Worm (Caenorhabditis elegans) whole organism, L3 larva: ENCODE data around the gene amt-1.

ENCODE experiments used
- ZK546.5 ChIP-seq: sonication (generic microtip); optimal IDR thresholded peaks from 2 replicates; lab custom pipeline; 2017; ENCODE audit warnings: missing biosample characterization, missing genetic modification characterization
- aly-2 ChIP-seq: fragments of 150-350 bp; optimal IDR thresholded peaks from 2 replicates; lab custom pipeline; 2014; ENCODE audit warnings: missing biosample characterization, missing genetic modification characterization
- ama-1 ChIP-seq: fragments of 150-350 bp; optimal IDR thresholded peaks from 2 replicates; lab custom pipeline; 2018
- ceh-16 ChIP-seq: sonication (generic microtip); optimal IDR thresholded peaks from 2 replicates; lab custom pipeline; 2017; ENCODE audit warnings: missing biosample characterization, missing genetic modification characterization
- ceh-28 ChIP-seq: fragments of 150-350 bp; optimal IDR thresholded peaks from 2 replicates; lab custom pipeline; 2014; ENCODE audit warnings: missing biosample characterization, missing genetic modification reagents, missing genetic modification characterization
- ceh-82 ChIP-seq: fragments of 150-350 bp; optimal IDR thresholded peaks from 2 replicates; lab custom pipeline; 2014; ENCODE audit warnings: missing biosample characterization, missing genetic modification characterization
- ceh-9 ChIP-seq: sonication (generic microtip); optimal IDR thresholded peaks from 2 replicates; lab custom pipeline; 2018; ENCODE audit warnings: missing biosample characterization, missing genetic modification characterization
- daf-12 ChIP-seq: fragments of 150-350 bp; optimal IDR thresholded peaks from 2 replicates; lab custom pipeline; 2014; ENCODE audit warnings: missing biosample characterization, missing genetic modification reagents, missing genetic modification characterization
- egl-27 ChIP-seq: sonication (generic microtip); optimal IDR thresholded peaks from 4 replicates; lab custom pipeline; 2017; ENCODE audit warnings: missing biosample characterization, missing genetic modification reagents, missing genetic modification characterization
- egl-5 ChIP-seq: fragments of 150-350 bp; optimal IDR thresholded peaks from 2 replicates; lab custom pipeline; 2017; ENCODE audit warnings: missing biosample characterization, missing genetic modification reagents, missing genetic modification characterization, inconsistent platforms
- elt-1 ChIP-seq: fragments of 150-350 bp; optimal IDR thresholded peaks from 2 replicates; lab custom pipeline; 2014; ENCODE audit warnings: missing biosample characterization, missing genetic modification characterization
- elt-2 ChIP-seq: sonication (generic microtip); optimal IDR thresholded peaks from 2 replicates; lab custom pipeline; 2016; ENCODE audit warnings: missing genetic modification reagents, mild to moderate bottlenecking, missing genetic modification characterization, missing compliant biosample characterization
- elt-3 ChIP-seq, 3 experiments: fragments of 150-350 bp in 1 of 3; sonication (generic microtip) in 2 of 3; optimal IDR thresholded peaks; 2 replicates in 2 of 3; 4 replicates in 1 of 3; lab custom pipeline; 2014 to 2017; ENCODE audit warnings: missing biosample characterization in 3 of 3, missing genetic modification characterization in 3 of 3
- fkh-2 ChIP-seq: fragments of 150-350 bp; optimal IDR thresholded peaks from 2 replicates; lab custom pipeline; 2014; ENCODE audit warnings: missing biosample characterization, missing genetic modification reagents, missing genetic modification characterization
- fos-1 ChIP-seq: fragments of 150-350 bp; optimal IDR thresholded peaks from 2 replicates; lab custom pipeline; 2014; ENCODE audit warnings: missing biosample characterization, missing genetic modification characterization
- hmg-11 ChIP-seq: sonication (generic microtip); optimal IDR thresholded peaks from 2 replicates; lab custom pipeline; 2016; ENCODE audit warnings: missing genetic modification characterization, missing compliant biosample characterization
- jun-1 ChIP-seq: fragments of 150-350 bp; optimal IDR thresholded peaks from 2 replicates; lab custom pipeline; 2014; ENCODE audit warnings: missing biosample characterization, missing genetic modification reagents, missing genetic modification characterization
- lin-15B ChIP-seq: fragments of 150-350 bp; optimal IDR thresholded peaks from 2 replicates; lab custom pipeline; 2014; ENCODE audit warnings: missing biosample characterization, missing genetic modification characterization
- lin-39 ChIP-seq: fragments of 150-350 bp; optimal IDR thresholded peaks from 2 replicates; lab custom pipeline; 2018; ENCODE audit warnings: missing biosample characterization, missing genetic modification reagents, missing genetic modification characterization
- lsy-12 ChIP-seq: sonication (generic microtip); optimal IDR thresholded peaks from 2 replicates; lab custom pipeline; 2016; ENCODE audit warnings: mild to moderate bottlenecking, missing genetic modification characterization, missing compliant biosample characterization
- mdl-1 ChIP-seq: fragments of 150-350 bp; optimal IDR thresholded peaks from 2 replicates; lab custom pipeline; 2014; ENCODE audit warnings: missing biosample characterization, missing genetic modification characterization
- mml-1 ChIP-seq: fragments of 150-350 bp; sonication (generic microtip); optimal IDR thresholded peaks from 3 replicates; lab custom pipeline; 2014; ENCODE audit warnings: missing biosample characterization, missing genetic modification characterization
- nfya-1 ChIP-seq: sonication (generic microtip); optimal IDR thresholded peaks from 2 replicates; lab custom pipeline; 2017; ENCODE audit warnings: missing genetic modification characterization, mild to moderate bottlenecking, missing compliant biosample characterization, antibody characterized with exemption, moderate library complexity; ENCODE audit not compliant: insufficient read depth
- nhr-12 ChIP-seq: fragments of 150-350 bp; optimal IDR thresholded peaks from 2 replicates; lab custom pipeline; 2014; ENCODE audit warnings: missing biosample characterization, missing genetic modification characterization
- nhr-23 ChIP-seq: fragments of 150-350 bp; optimal IDR thresholded peaks from 2 replicates; lab custom pipeline; 2014; ENCODE audit warnings: missing biosample characterization, missing genetic modification reagents, missing genetic modification characterization
- nhr-237 ChIP-seq: fragments of 150-350 bp; optimal IDR thresholded peaks from 2 replicates; lab custom pipeline; 2014; ENCODE audit warnings: missing biosample characterization, missing genetic modification characterization
- nhr-25 ChIP-seq: sonication (generic microtip); optimal IDR thresholded peaks from 2 replicates; lab custom pipeline; 2017; ENCODE audit warnings: missing biosample characterization, missing genetic modification characterization
- nhr-28 ChIP-seq: fragments of 150-350 bp; optimal IDR thresholded peaks from 2 replicates; lab custom pipeline; 2014; ENCODE audit warnings: missing biosample characterization, missing genetic modification characterization
- nhr-43 ChIP-seq: sonication (generic microtip); optimal IDR thresholded peaks from 2 replicates; lab custom pipeline; 2016; ENCODE audit warnings: mild to moderate bottlenecking, missing genetic modification characterization, missing compliant biosample characterization; ENCODE audit not compliant: poor library complexity, severe bottlenecking
- nhr-67 ChIP-seq: fragments of 150-350 bp; optimal IDR thresholded peaks from 2 replicates; lab custom pipeline; 2014; ENCODE audit warnings: missing biosample characterization, missing genetic modification characterization
- nhr-76 ChIP-seq: fragments of 150-350 bp; sonication (generic microtip); optimal IDR thresholded peaks from 5 replicates; lab custom pipeline; 2014; ENCODE audit warnings: missing biosample characterization, missing genetic modification characterization
- nhr-77 ChIP-seq: fragments of 150-350 bp; optimal IDR thresholded peaks from 2 replicates; lab custom pipeline; 2014; ENCODE audit warnings: missing biosample characterization, missing genetic modification characterization
- pha-4 ChIP-seq: fragments of 150-350 bp; optimal IDR thresholded peaks from 2 replicates; lab custom pipeline; 2014; ENCODE audit warnings: missing biosample characterization, missing genetic modification reagents, missing genetic modification characterization
- sea-2 ChIP-seq: fragments of 150-350 bp; sonication (generic microtip); optimal IDR thresholded peaks from 4 replicates; lab custom pipeline; 2014; ENCODE audit warnings: missing biosample characterization, missing genetic modification reagents, missing genetic modification characterization
- skn-1 ChIP-seq: fragments of 150-350 bp; optimal IDR thresholded peaks from 2 replicates; lab custom pipeline; 2014; ENCODE audit warnings: missing biosample characterization, missing genetic modification characterization
- snpc-4 ChIP-seq: fragments of 150-350 bp; optimal IDR thresholded peaks from 2 replicates; lab custom pipeline; 2014; ENCODE audit warnings: missing biosample characterization, missing genetic modification characterization
- tbx-2 ChIP-seq: sonication (generic microtip); optimal IDR thresholded peaks from 2 replicates; lab custom pipeline; 2016; ENCODE audit warnings: mild to moderate bottlenecking, missing genetic modification characterization, missing compliant biosample characterization
- unc-39 ChIP-seq: sonication (generic microtip); optimal IDR thresholded peaks from 4 replicates; lab custom pipeline; 2017; ENCODE audit warnings: missing biosample characterization, missing genetic modification characterization
- unc-62 ChIP-seq: fragments of 150-350 bp; sonication (generic microtip); optimal IDR thresholded peaks from 4 replicates; lab custom pipeline; 2014; ENCODE audit warnings: missing biosample characterization, missing genetic modification reagents, missing genetic modification characterization
- zag-1 ChIP-seq: fragments of 150-350 bp; optimal IDR thresholded peaks from 2 replicates; lab custom pipeline; 2014; ENCODE audit warnings: missing biosample characterization, missing genetic modification characterization
- ztf-11 ChIP-seq: fragments of 150-350 bp; optimal IDR thresholded peaks from 2 replicates; lab custom pipeline; 2014; ENCODE audit warnings: missing biosample characterization, missing genetic modification characterization
- ztf-4 ChIP-seq: fragments of 150-350 bp; optimal IDR thresholded peaks from 2 replicates; lab custom pipeline; 2014; ENCODE audit warnings: missing biosample characterization, missing genetic modification characterization

Gene amt-1

ce11 chrX:4571137-4571536, at the start of gene amt-1:
Gene amt-1, plus strand, starts transcription at chrX:4571437.
- TF ChIP-seq nhr-25 (tag; lab: Kevin White, UChicago) = no peak
- TF ChIP-seq aly-2 = no peak
- TF ChIP-seq zag-1 = no peak
- TF ChIP-seq fos-1 (tag; lab: Kevin White, UChicago) = no peak
- TF ChIP-seq sea-2 = no peak
- TF ChIP-seq lsy-12 (tag; lab: Kevin White, UChicago) = no peak
- no peak for TF ChIP-seq nhr-43
- no peak for TF ChIP-seq lin-39 (tag; lab: Kevin White, UChicago)
- no peak for TF ChIP-seq snpc-4 (tag; lab: Kevin White, UChicago)
- no peak for TF ChIP-seq fkh-2 (tag; lab: Kevin White, UChicago)
- TF ChIP-seq hmg-11 (tag; lab: Kevin White, UChicago) = no peak
- TF ChIP-seq ztf-4 (tag; lab: Kevin White, UChicago) = no peak
- no peak for TF ChIP-seq elt-2
- no peak for TF ChIP-seq tbx-2 (tag; lab: Kevin White, UChicago)
- TF ChIP-seq ceh-16 (tag; lab: Kevin White, UChicago) = no peak
- no peak for TF ChIP-seq mdl-1 (tag; lab: Kevin White, UChicago)

ce11 chrX:4521837-4522816, 49.1 kb upstream of the amt-1 start, which contains the start of gene C07A12.7:
Gene C07A12.7, minus strand, starts transcription at chrX:4522144.
- no peak for TF ChIP-seq daf-12 (tag; lab: Kevin White, UChicago)
- TF ChIP-seq lin-39 (tag; lab: Kevin White, UChicago) = no peak
- no peak for TF ChIP-seq nhr-77 (tag; lab: Kevin White, UChicago)
- peak; percentile 76 for TF ChIP-seq pha-4 (tag; lab: Kevin White, UChicago)
- TF ChIP-seq aly-2 = no peak
- peak in 1 of 3 experiments; percentile 48 for TF ChIP-seq elt-3 (tag; optimal IDR thresholded peaks at IDR 0.05; lab: Kevin White, UChicago)
- peak; percentile 42 for TF ChIP-seq nhr-43
- peak; percentile 62 for TF ChIP-seq nfya-1 (tag; lab: Kevin White, UChicago)
- peak; percentile 88 for TF ChIP-seq nhr-23
- TF ChIP-seq elt-1 (tag; lab: Kevin White, UChicago) = peak; percentile 32
- TF ChIP-seq nhr-25 (tag; lab: Kevin White, UChicago) = peak; percentile 58
- TF ChIP-seq ceh-9 = no peak
- no peak for TF ChIP-seq skn-1 (tag; lab: Kevin White, UChicago)
- TF ChIP-seq, all 47 proteins: peak for 7

ce11 chrX:4523315-4523714, 47.9 kb upstream of the amt-1 start:
- TF ChIP-seq pha-4 (tag; lab: Kevin White, UChicago) (peak; percentile 60), egl-5 (no peak), lin-15B (tag; lab: Kevin White, UChicago) (no peak)

DNA sequence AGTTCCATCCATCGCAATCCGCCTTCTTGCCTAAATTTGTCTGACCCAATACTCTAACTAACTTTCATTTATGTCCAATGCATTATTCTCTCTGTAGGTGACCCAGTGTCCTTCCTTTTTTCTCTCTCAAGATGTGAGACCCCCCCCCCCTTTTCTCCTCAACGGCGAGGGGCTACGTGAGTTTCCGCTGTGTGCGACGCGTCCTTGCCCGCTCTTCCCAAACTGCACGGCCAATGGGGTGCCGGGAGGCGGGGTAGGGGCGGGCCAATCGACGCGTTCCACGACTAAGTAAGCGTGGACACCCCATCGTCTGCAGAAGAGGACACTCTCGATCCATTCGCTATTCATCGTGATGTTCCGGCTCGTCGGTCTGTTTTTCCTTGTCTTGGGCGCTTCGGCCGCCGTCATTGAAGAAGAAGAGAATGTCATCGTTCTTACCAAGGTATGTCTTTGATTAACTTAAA, 47.3 kb upstream of the amt-1 start, which contains the start of gene pdi-2:
Gene pdi-2, plus strand, starts transcription at position 269 of the 464 bp plus-strand sequence.
- TF ChIP-seq sea-2 (no peak), jun-1 (tag; lab: Kevin White, UChicago) (peak; percentile 63), unc-62 (GFP tag; lab: Kevin White, UChicago) (peak; percentile 16), unc-39 (tag; lab: Kevin White, UChicago) (no peak), zag-1 (no peak), ceh-82 (tag; lab: Kevin White, UChicago) (peak; percentile 21), mdl-1 (tag; lab: Kevin White, UChicago) (no peak), elt-2 (peak; percentile 74), snpc-4 (tag; lab: Kevin White, UChicago) (no peak), nhr-67 (tag; lab: Kevin White, UChicago) (no peak), ZK546.5 (no peak), hmg-11 (tag; lab: Kevin White, UChicago) (peak; percentile 72), tbx-2 (tag; lab: Kevin White, UChicago) (peak; percentile 36), skn-1 (tag; lab: Kevin White, UChicago) (peak; percentile 46), lsy-12 (tag; lab: Kevin White, UChicago) (peak; percentile 93), ceh-28 (tag; lab: Kevin White, UChicago) (peak; percentile 33), fos-1 (tag; lab: Kevin White, UChicago) (no peak), nhr-77 (tag; lab: Kevin White, UChicago) (no peak), nhr-12 (no peak), ceh-9 (no peak), ztf-4 (tag; lab: Kevin White, UChicago) (no peak), nhr-28 (no peak), fkh-2 (tag; lab: Kevin White, UChicago) (no peak), nfya-1 (tag; lab: Kevin White, UChicago) (peak; percentile 100), ztf-11 (tag; lab: Kevin White, UChicago) (no peak), elt-1 (tag; lab: Kevin White, UChicago) (peak; percentile 37), lin-15B (tag; lab: Kevin White, UChicago) (peak; percentile 81), ceh-16 (tag; lab: Kevin White, UChicago) (no peak), ama-1 (lab: Kevin White, UChicago) (peak; percentile 95), mml-1 (tag; lab: Kevin White, UChicago) (no peak), nhr-76 (no peak), egl-27 (tag; lab: Kevin White, UChicago) (no peak), nhr-23 (peak; percentile 91), nhr-237 (tag; lab: Kevin White, UChicago) (no peak)
